Worm (Caenorhabditis elegans) whole organism, young adult: Measurements from ENCODE around the gene chil-19.
"Not testable (repeated sequence)": the region's sequence is repeated elsewhere in the genome, so short reads cannot be mapped to it uniquely, and the experiment has no call there.

ENCODE experiments used
- B0019.2 ChIP-seq: fragments of 200-800 bp; sonication (Bioruptor generic); conservative IDR thresholded peaks from 2 replicates; pipeline ENCODE4 v1.3.6; 2022; ENCODE audit warnings: missing genetic modification reagents, missing genetic modification characterization, missing compliant biosample characterization
- B0261.1 ChIP-seq: sonication (generic microtip); optimal IDR thresholded peaks from 2 replicates; lab custom pipeline; 2016; ENCODE audit warnings: mild to moderate bottlenecking, missing genetic modification characterization, moderate library complexity, missing compliant biosample characterization
- B0336.3 ChIP-seq: fragments of 200-800 bp; sonication (Bioruptor generic); IDR thresholded peaks from 2 replicates; pipeline ENCODE4 v1.3.6; 2022; ENCODE audit warnings: missing genetic modification characterization, missing compliant biosample characterization
- C17E4.6 ChIP-seq: fragments of 200-800 bp; sonication (Bioruptor generic); IDR thresholded peaks from 2 replicates; pipeline ENCODE4 v1.3.6; 2022; ENCODE audit warnings: missing genetic modification reagents, missing genetic modification characterization, missing compliant biosample characterization
- D2030.7 ChIP-seq: fragments of 200-800 bp; sonication (Bioruptor generic); IDR thresholded peaks from 2 replicates; pipeline ENCODE4 v1.3.6; 2022; ENCODE audit warnings: missing genetic modification reagents, missing genetic modification characterization, missing compliant biosample characterization
- F22D6.2 ChIP-seq: sonication (generic microtip); optimal IDR thresholded peaks from 2 replicates; lab custom pipeline; 2016; ENCODE audit warnings: mild to moderate bottlenecking, missing genetic modification characterization, missing compliant biosample characterization
- F23B12.7 ChIP-seq: sonication (generic microtip); optimal IDR thresholded peaks from 2 replicates; lab custom pipeline; 2017; ENCODE audit warnings: missing genetic modification characterization, mild to moderate bottlenecking, missing compliant biosample characterization, antibody characterized with exemption, moderate library complexity; ENCODE audit not compliant: insufficient read depth
- F33H1.4 ChIP-seq: fragments of 200-800 bp; sonication (Bioruptor generic); IDR thresholded peaks from 2 replicates; pipeline ENCODE4 v1.3.6; 2022; ENCODE audit warnings: missing genetic modification reagents, missing genetic modification characterization, missing compliant biosample characterization
- F37B4.10 ChIP-seq: fragments of 200-800 bp; sonication (Bioruptor generic); IDR thresholded peaks from 2 replicates; pipeline ENCODE4 v1.3.6; 2022; ENCODE audit warnings: missing genetic modification characterization, missing compliant biosample characterization
- F52B5.7 ChIP-seq: sonication (generic microtip); optimal IDR thresholded peaks from 2 replicates; lab custom pipeline; 2016; ENCODE audit warnings: mild to moderate bottlenecking, missing genetic modification characterization, missing compliant biosample characterization
- F57C9.4 ChIP-seq: sonication (generic microtip); optimal IDR thresholded peaks from 2 replicates; lab custom pipeline; 2017; ENCODE audit warnings: mild to moderate bottlenecking, missing genetic modification characterization, missing compliant biosample characterization
- T26A5.8 ChIP-seq: sonication (generic microtip); optimal IDR thresholded peaks from 2 replicates; lab custom pipeline; 2016; ENCODE audit warnings: missing genetic modification characterization, missing compliant biosample characterization
- attf-5 ChIP-seq: fragments of 200-800 bp; sonication (Bioruptor generic); optimal IDR thresholded peaks from 2 replicates; lab custom pipeline; 2018; ENCODE audit warnings: mild to moderate bottlenecking, missing genetic modification characterization, missing compliant biosample characterization
- attf-6 ChIP-seq: fragments of 200-800 bp; sonication (Bioruptor generic); IDR thresholded peaks from 2 replicates; pipeline ENCODE4 v1.3.6; 2022; ENCODE audit warnings: missing genetic modification reagents, missing genetic modification characterization, missing compliant biosample characterization
- cebp-2 ChIP-seq: fragments of 200-800 bp; sonication (Bioruptor generic); IDR thresholded peaks from 2 replicates; pipeline ENCODE4 v1.3.6; 2022; ENCODE audit warnings: missing genetic modification characterization, missing compliant biosample characterization
- ceh-100 ChIP-seq: fragments of 200-800 bp; sonication (Bioruptor generic); IDR thresholded peaks from 2 replicates; pipeline ENCODE4 v1.3.6; 2022; ENCODE audit warnings: missing genetic modification reagents, missing genetic modification characterization, missing compliant biosample characterization
- ceh-40 ChIP-seq: fragments of 200-800 bp; sonication (Bioruptor generic); IDR thresholded peaks from 2 replicates; pipeline ENCODE4 v1.3.6; 2022; ENCODE audit warnings: missing genetic modification characterization, missing compliant biosample characterization
- ceh-58 ChIP-seq: fragments of 200-800 bp; sonication (Bioruptor generic); IDR thresholded peaks from 2 replicates; pipeline ENCODE4 v1.3.6; 2022; ENCODE audit warnings: missing genetic modification characterization, missing compliant biosample characterization
- ceh-79 ChIP-seq: sonication (generic microtip); optimal IDR thresholded peaks from 2 replicates; lab custom pipeline; 2017; ENCODE audit warnings: mild to moderate bottlenecking, missing genetic modification characterization, missing compliant biosample characterization
- die-1 ChIP-seq: sonication (generic microtip); optimal IDR thresholded peaks from 2 replicates; lab custom pipeline; 2016; ENCODE audit warnings: missing genotype, mild to moderate bottlenecking, missing genetic modification characterization, missing compliant biosample characterization
- dox-1 ChIP-seq: fragments of 200-800 bp; sonication (Bioruptor generic); IDR thresholded peaks from 2 replicates; pipeline ENCODE4 v1.3.6; 2022; ENCODE audit warnings: missing genetic modification reagents, missing genetic modification characterization, missing compliant biosample characterization
- efl-1 ChIP-seq: fragments of 150-350 bp; optimal IDR thresholded peaks from 2 replicates; lab custom pipeline; 2014; ENCODE audit warnings: missing biosample characterization, missing genetic modification reagents, missing genetic modification characterization
- egl-44 ChIP-seq: fragments of 200-800 bp; sonication (Bioruptor generic); IDR thresholded peaks from 2 replicates; pipeline ENCODE4 v1.3.6; 2022; ENCODE audit warnings: missing genetic modification reagents, missing genetic modification characterization, missing compliant biosample characterization
- ets-4 ChIP-seq: fragments of 200-800 bp; sonication (Bioruptor generic); optimal IDR thresholded peaks from 2 replicates; lab custom pipeline; 2018; ENCODE audit warnings: mild to moderate bottlenecking, missing genetic modification characterization, missing compliant biosample characterization
- hmg-1.2 ChIP-seq: fragments of 200-800 bp; sonication (Bioruptor generic); IDR thresholded peaks from 2 replicates; pipeline ENCODE4 v1.3.6; 2022; ENCODE audit warnings: missing genetic modification reagents, missing genetic modification characterization, missing compliant biosample characterization
- hmg-20 ChIP-seq: fragments of 200-800 bp; sonication (Bioruptor generic); IDR thresholded peaks from 2 replicates; pipeline ENCODE4 v1.3.6; 2022; ENCODE audit warnings: missing genetic modification reagents, missing genetic modification characterization, missing compliant biosample characterization
- mes-4 ChIP-seq: sonication (generic microtip); optimal IDR thresholded peaks from 2 replicates; lab custom pipeline; 2016; ENCODE audit warnings: missing genotype, missing genetic modification characterization, missing compliant biosample characterization
- nfyb-1 ChIP-seq: fragments of 200-800 bp; sonication (Bioruptor generic); IDR thresholded peaks from 2 replicates; pipeline ENCODE4 v1.3.6; 2022; ENCODE audit warnings: missing genetic modification reagents, missing genetic modification characterization, missing compliant biosample characterization
- nhr-120 ChIP-seq: fragments of 200-800 bp; sonication (Bioruptor generic); IDR thresholded peaks from 2 replicates; pipeline ENCODE4 v1.3.6; 2022; ENCODE audit warnings: missing genetic modification characterization, missing compliant biosample characterization
- pha-4 ChIP-seq: fragments of 150-350 bp; sonication (generic microtip); optimal IDR thresholded peaks from 2 replicates; lab custom pipeline; 2014; ENCODE audit warnings: missing biosample characterization, missing genetic modification reagents, missing genetic modification characterization
- rpc-1 ChIP-seq, 2 experiments: fragments of 150-350 bp in 1 of 2; sonication (generic microtip) in 1 of 2; optimal IDR thresholded peaks; 2 replicates each; lab custom pipeline; 2014 to 2018; ENCODE audit warnings: missing biosample characterization in 1 of 2, missing genetic modification characterization in 1 of 2, missing genetic modification reagents in 1 of 2, missing genotype in 1 of 2
- sea-2 ChIP-seq: fragments of 200-800 bp; sonication (Bioruptor generic); IDR thresholded peaks from 2 replicates; pipeline ENCODE4 v1.3.6; 2022; ENCODE audit warnings: missing genetic modification characterization, missing compliant biosample characterization
- snpc-1.3 ChIP-seq: sonication (generic microtip); optimal IDR thresholded peaks from 2 replicates; lab custom pipeline; 2017; ENCODE audit warnings: missing genetic modification characterization, mild to moderate bottlenecking, missing compliant biosample characterization, antibody characterized with exemption, moderate library complexity, missing genotype, missing genetic modification reagents; ENCODE audit not compliant: insufficient read depth
- sptf-2 ChIP-seq: fragments of 200-800 bp; sonication (Bioruptor generic); optimal IDR thresholded peaks from 2 replicates; lab custom pipeline; 2018; ENCODE audit warnings: mild to moderate bottlenecking, missing genetic modification characterization, missing compliant biosample characterization
- unc-130 ChIP-seq: sonication (generic microtip); optimal IDR thresholded peaks from 2 replicates; lab custom pipeline; 2016; ENCODE audit warnings: missing genetic modification reagents, missing genetic modification characterization, missing compliant biosample characterization
- zim-3 ChIP-seq: sonication (generic microtip); optimal IDR thresholded peaks from 2 replicates; lab custom pipeline; 2017; ENCODE audit warnings: mild to moderate bottlenecking, missing genetic modification characterization, moderate library complexity, missing compliant biosample characterization
- ztf-25 ChIP-seq: fragments of 200-800 bp; sonication (Bioruptor generic); IDR thresholded peaks from 2 replicates; pipeline ENCODE4 v1.3.6; 2022; ENCODE audit warnings: missing genetic modification reagents, missing genetic modification characterization, missing compliant biosample characterization
- ztf-26 ChIP-seq: sonication (generic microtip); optimal IDR thresholded peaks from 2 replicates; lab custom pipeline; 2017; ENCODE audit warnings: missing genetic modification characterization, missing compliant biosample characterization
- ztf-28 ChIP-seq: fragments of 200-800 bp; sonication (Bioruptor generic); IDR thresholded peaks from 2 replicates; pipeline ENCODE4 v1.3.6; 2022; ENCODE audit warnings: missing genetic modification reagents, missing genetic modification characterization, missing compliant biosample characterization
- ztf-6 ChIP-seq: fragments of 200-800 bp; sonication (Bioruptor generic); IDR thresholded peaks from 2 replicates; pipeline ENCODE4 v1.3.6; 2022; ENCODE audit warnings: missing genetic modification reagents, missing genetic modification characterization, missing compliant biosample characterization

chil-19 gene

ce11 chrII:9466095-9466494 is 11.9 kb upstream of the chil-19 start, which contains the start of gene chil-22 (continued):
- TF ChIP-seq F57C9.4 (tag; lab: Kevin White, UChicago) (no peak), ceh-100 (GFP tag; lab: Robert Waterston, UW) (no peak), B0261.1 (tag; lab: Kevin White, UChicago) (no peak)
- TF ChIP-seq, all 124 proteins: peak for 0

ce11 chrII:9461881-9462280 is 7.7 kb upstream of the chil-19 start, which contains the start of gene chil-21:
Gene chil-21 (minus strand): TSS chrII:9461981.
- not testable (repeated sequence) for TF ChIP-seq snpc-1.3 (tag; lab: Kevin White, UChicago); mes-4 (tag; lab: Kevin White, UChicago); rpc-1 (optimal IDR thresholded peaks at IDR 0.05; lab: Kevin White, UChicago); rpc-1 (tag; optimal IDR thresholded peaks at IDR 0.05; lab: Kevin White, UChicago)

- TF ChIP-seq sptf-2 (GFP tag; lab: Kevin White, UChicago); F37B4.10 (GFP tag; lab: Robert Waterston, UW); ceh-58 (GFP tag; lab: Robert Waterston, UW): not testable (repeated sequence)
Observed at ce11 chrII:9459462-9459861, 5.3 kb upstream of the chil-19 start, which contains the start of gene R09D1.14. Gene R09D1.14 (minus strand): TSS chrII:9459562.

ce11 chrII:9452172-9452571 is 2.0 kb downstream of the chil-19 start, which contains the start of gene R09D1.12:
Gene R09D1.12 (minus strand): TSS chrII:9452272.
- not testable (repeated sequence) for TF ChIP-seq pha-4, ztf-26, die-1 (tag; lab: Kevin White, UChicago)

ce11 chrII:9447965-9448364 is 6.2 kb downstream of the chil-19 start, which contains the start of gene chil-18:
Gene chil-18 (plus strand): TSS chrII:9448265.
- TF ChIP-seq ztf-25 (GFP tag; lab: Robert Waterston, UW), result no peak
- TF ChIP-seq nhr-120 (GFP tag; lab: Robert Waterston, UW), result no peak
- no peak for TF ChIP-seq C17E4.6
- TF ChIP-seq F57C9.4 (tag; lab: Kevin White, UChicago), result no peak
- TF ChIP-seq F22D6.2 (tag; lab: Kevin White, UChicago), result no peak
- no peak for TF ChIP-seq ceh-79 (tag; lab: Kevin White, UChicago)
- TF ChIP-seq attf-6, result no peak
- no peak for TF ChIP-seq hmg-20 (GFP tag; lab: Robert Waterston, UW)
- no peak for TF ChIP-seq F52B5.7
- no peak for TF ChIP-seq nfyb-1 (GFP tag; lab: Robert Waterston, UW)
- no peak for TF ChIP-seq cebp-2 (GFP tag; lab: Robert Waterston, UW)
- TF ChIP-seq D2030.7 (GFP tag; lab: Robert Waterston, UW), result no peak
- TF ChIP-seq ceh-40, result no peak
- no peak for TF ChIP-seq hmg-1.2 (GFP tag; lab: Robert Waterston, UW)
- TF ChIP-seq egl-44 (GFP tag; lab: Robert Waterston, UW), result no peak
- no peak for TF ChIP-seq F33H1.4 (GFP tag; lab: Robert Waterston, UW)
- no peak for TF ChIP-seq ztf-28 (GFP tag; lab: Robert Waterston, UW)
- TF ChIP-seq ets-4, result no peak

- TF ChIP-seq F23B12.7, result no peak
- TF ChIP-seq attf-5 (GFP tag; lab: Kevin White, UChicago), result no peak
- TF ChIP-seq dox-1 (GFP tag; lab: Robert Waterston, UW), result no peak
- TF ChIP-seq sea-2 (GFP tag; lab: Robert Waterston, UW), result no peak
- TF ChIP-seq unc-130 (GFP tag; lab: Kevin White, UChicago), result no peak
- TF ChIP-seq zim-3, result no peak
- no peak for TF ChIP-seq T26A5.8 (tag; lab: Kevin White, UChicago)
- no peak for TF ChIP-seq efl-1
- no peak for TF ChIP-seq B0019.2 (GFP tag; lab: Robert Waterston, UW)
- TF ChIP-seq ztf-25 (GFP tag; lab: Robert Waterston, UW), result no peak
- no peak for TF ChIP-seq B0336.3
- TF ChIP-seq F52B5.7, result no peak
- no peak for TF ChIP-seq ceh-79 (tag; lab: Kevin White, UChicago)
- TF ChIP-seq snpc-1.3 (tag; lab: Kevin White, UChicago), result no peak
- TF ChIP-seq ztf-6, result no peak
Observed at ce11 chrII:9445368-9445767, 8.8 kb downstream of the chil-19 start, which contains the start of gene R09D1.13. Gene R09D1.13 (minus strand): TSS chrII:9445468.
